Worm (Caenorhabditis elegans) whole organism, L1 larva: ENCODE results near the gene dgk-4.

Experiments
- blmp-1 ChIP-seq: fragments of 150-350 bp; optimal IDR thresholded peaks from 2 replicates; lab custom pipeline; 2014; ENCODE audit warnings: missing biosample characterization, missing genetic modification characterization
- hlh-17 ChIP-seq: fragments of 200-800 bp; sonication (Bioruptor generic); optimal IDR thresholded peaks from 2 replicates; lab custom pipeline; 2018; ENCODE audit warnings: missing genetic modification characterization, mild to moderate bottlenecking, missing compliant biosample characterization, moderate library complexity, borderline replicate concordance
- irx-1 ChIP-seq: sonication (generic microtip); optimal IDR thresholded peaks from 2 replicates; lab custom pipeline; 2016; ENCODE audit warnings: missing genetic modification characterization, missing compliant biosample characterization
- lin-13 ChIP-seq: fragments of 150-350 bp; optimal IDR thresholded peaks from 2 replicates; lab custom pipeline; 2014; ENCODE audit warnings: missing biosample characterization, missing genetic modification reagents, missing genetic modification characterization
- mef-2 ChIP-seq: fragments of 150-350 bp; optimal IDR thresholded peaks from 2 replicates; lab custom pipeline; 2014; ENCODE audit warnings: missing biosample characterization, missing genetic modification characterization
- nhr-12 ChIP-seq: sonication (generic microtip); optimal IDR thresholded peaks from 2 replicates; lab custom pipeline; 2017; ENCODE audit warnings: missing biosample characterization, missing genetic modification characterization
- pqm-1 ChIP-seq: sonication (generic microtip); optimal IDR thresholded peaks from 3 replicates; lab custom pipeline; 2017; ENCODE audit warnings: missing biosample characterization, missing genetic modification characterization
- swsn-7 ChIP-seq: sonication (generic microtip); optimal IDR thresholded peaks from 2 replicates; lab custom pipeline; 2016; ENCODE audit warnings: missing genetic modification characterization, missing compliant biosample characterization
- zag-1 ChIP-seq: fragments of 150-350 bp; optimal IDR thresholded peaks from 2 replicates; lab custom pipeline; 2014; ENCODE audit warnings: missing biosample characterization, missing genetic modification characterization
- ztf-11 ChIP-seq, 2 experiments: sonication (generic microtip); optimal IDR thresholded peaks; 2 replicates each; lab custom pipeline; 2016 to 2017; ENCODE audit warnings: missing genetic modification characterization in 2 of 2, missing biosample characterization in 1 of 2, missing compliant biosample characterization in 1 of 2

ce11 chrIV:8654115-8654628, 23.0 kb downstream of the dgk-4 start, which contains the start of gene C49C8.1:
- TF ChIP-seq irx-1 (tag; lab: Kevin White, UChicago) (no peak), hlh-17 (GFP tag; lab: Kevin White, UChicago) (no peak), lin-13 (GFP tag; lab: Kevin White, UChicago) (no peak), nhr-12 (tag; lab: Kevin White, UChicago) (no peak), ztf-11 (tag; optimal IDR thresholded peaks at IDR 0.05; lab: Kevin White, UChicago) (no peak), zag-1 (no peak), blmp-1 (no peak), pqm-1 (no peak), mef-2 (no peak), swsn-7 (tag; lab: Kevin White, UChicago) (no peak)
